Worm (Caenorhabditis elegans) whole organism, young adult: ENCODE data around the gene Y66D12A.7.

ENCODE experiments used
- B0261.1 ChIP-seq: sonication (generic microtip); optimal IDR thresholded peaks from 2 replicates; lab custom pipeline; 2016; ENCODE audit warnings: mild to moderate bottlenecking, missing genetic modification characterization, moderate library complexity, missing compliant biosample characterization
- D2030.7 ChIP-seq: fragments of 200-800 bp; sonication (Bioruptor generic); IDR thresholded peaks from 2 replicates; pipeline ENCODE4 v1.3.6; 2022; ENCODE audit warnings: missing genetic modification reagents, missing genetic modification characterization, missing compliant biosample characterization
- F33H1.4 ChIP-seq: fragments of 200-800 bp; sonication (Bioruptor generic); IDR thresholded peaks from 2 replicates; pipeline ENCODE4 v1.3.6; 2022; ENCODE audit warnings: missing genetic modification reagents, missing genetic modification characterization, missing compliant biosample characterization
- F37B4.10 ChIP-seq: fragments of 200-800 bp; sonication (Bioruptor generic); IDR thresholded peaks from 2 replicates; pipeline ENCODE4 v1.3.6; 2022; ENCODE audit warnings: missing genetic modification characterization, missing compliant biosample characterization
- F57C9.4 ChIP-seq: sonication (generic microtip); optimal IDR thresholded peaks from 2 replicates; lab custom pipeline; 2017; ENCODE audit warnings: mild to moderate bottlenecking, missing genetic modification characterization, missing compliant biosample characterization
- K12H6.12 ChIP-seq: fragments of 200-800 bp; sonication (Bioruptor generic); optimal IDR thresholded peaks from 2 replicates; lab custom pipeline; 2018; ENCODE audit warnings: mild to moderate bottlenecking, missing genetic modification characterization, missing compliant biosample characterization
- Y53F4B.3 ChIP-seq: fragments of 200-800 bp; sonication (Bioruptor generic); IDR thresholded peaks from 2 replicates; pipeline ENCODE4 v1.3.6; 2022; ENCODE audit warnings: missing genetic modification reagents, missing genetic modification characterization, missing compliant biosample characterization
- Y56A3A.18 ChIP-seq: fragments of 200-800 bp; sonication (Bioruptor generic); IDR thresholded peaks from 2 replicates; pipeline ENCODE4 v1.3.6; 2022; ENCODE audit warnings: missing genetic modification reagents, missing genetic modification characterization, missing compliant biosample characterization
- Y79H2A.3 ChIP-seq: fragments of 200-800 bp; sonication (Bioruptor generic); conservative IDR thresholded peaks from 2 replicates; pipeline ENCODE4 v1.3.6; 2022; ENCODE audit warnings: missing genetic modification reagents, missing genetic modification characterization, missing compliant biosample characterization
- Y95B8A.8 ChIP-seq: fragments of 200-800 bp; sonication (Bioruptor generic); IDR thresholded peaks from 2 replicates; pipeline ENCODE4 v1.3.6; 2022; ENCODE audit warnings: missing genetic modification reagents, missing genetic modification characterization, missing compliant biosample characterization
- aptf-3 ChIP-seq: fragments of 200-800 bp; sonication (Bioruptor generic); IDR thresholded peaks from 2 replicates; pipeline ENCODE4 v1.3.6; 2022; ENCODE audit warnings: missing genetic modification characterization, missing compliant biosample characterization
- athp-1 ChIP-seq: sonication (generic microtip); optimal IDR thresholded peaks from 2 replicates; lab custom pipeline; 2017; ENCODE audit warnings: mild to moderate bottlenecking, missing genetic modification characterization, missing compliant biosample characterization
- bed-2 ChIP-seq: fragments of 200-800 bp; sonication (Bioruptor generic); IDR thresholded peaks from 2 replicates; pipeline ENCODE4 v1.3.6; 2022; ENCODE audit warnings: missing genetic modification reagents, missing genetic modification characterization, missing compliant biosample characterization
- cebp-1 ChIP-seq, 2 experiments: fragments of 200-800 bp in 1 of 2; sonication (Bioruptor generic) in 1 of 2; sonication (generic microtip) in 1 of 2; IDR thresholded peaks in 1 of 2; optimal IDR thresholded peaks in 1 of 2; 2 replicates each; pipeline versions ENCODE4 v1.3.6 to Lab custom; 2017 to 2022; ENCODE audit warnings: missing compliant biosample characterization in 2 of 2, missing genetic modification characterization in 2 of 2, mild to moderate bottlenecking in 1 of 2, missing genetic modification reagents in 1 of 2, moderate library complexity in 1 of 2
- ceh-100 ChIP-seq: fragments of 200-800 bp; sonication (Bioruptor generic); IDR thresholded peaks from 2 replicates; pipeline ENCODE4 v1.3.6; 2022; ENCODE audit warnings: missing genetic modification reagents, missing genetic modification characterization, missing compliant biosample characterization
- ceh-40 ChIP-seq: fragments of 200-800 bp; sonication (Bioruptor generic); IDR thresholded peaks from 2 replicates; pipeline ENCODE4 v1.3.6; 2022; ENCODE audit warnings: missing genetic modification characterization, missing compliant biosample characterization
- ceh-79 ChIP-seq: sonication (generic microtip); optimal IDR thresholded peaks from 2 replicates; lab custom pipeline; 2017; ENCODE audit warnings: mild to moderate bottlenecking, missing genetic modification characterization, missing compliant biosample characterization
- dpff-1 ChIP-seq: sonication (generic microtip); optimal IDR thresholded peaks from 2 replicates; lab custom pipeline; 2017; ENCODE audit warnings: mild to moderate bottlenecking, missing genetic modification characterization, missing compliant biosample characterization
- egl-44 ChIP-seq: fragments of 200-800 bp; sonication (Bioruptor generic); IDR thresholded peaks from 2 replicates; pipeline ENCODE4 v1.3.6; 2022; ENCODE audit warnings: missing genetic modification reagents, missing genetic modification characterization, missing compliant biosample characterization
- egrh-3 ChIP-seq: fragments of 200-800 bp; sonication (Bioruptor generic); IDR thresholded peaks from 2 replicates; pipeline ENCODE4 v1.3.6; 2022; ENCODE audit warnings: missing genetic modification reagents, missing genetic modification characterization, missing compliant biosample characterization
- ets-4 ChIP-seq: fragments of 200-800 bp; sonication (Bioruptor generic); optimal IDR thresholded peaks from 2 replicates; lab custom pipeline; 2018; ENCODE audit warnings: mild to moderate bottlenecking, missing genetic modification characterization, missing compliant biosample characterization
- hmg-1.2 ChIP-seq: fragments of 200-800 bp; sonication (Bioruptor generic); IDR thresholded peaks from 2 replicates; pipeline ENCODE4 v1.3.6; 2022; ENCODE audit warnings: missing genetic modification reagents, missing genetic modification characterization, missing compliant biosample characterization
- hrde-1 ChIP-seq: sonication (generic microtip); optimal IDR thresholded peaks from 2 replicates; lab custom pipeline; 2016; ENCODE audit warnings: missing genetic modification characterization, mild to moderate bottlenecking, missing compliant biosample characterization, moderate library complexity, missing genotype, missing genetic modification reagents, borderline replicate concordance
- lag-1 ChIP-seq: fragments of 200-800 bp; sonication (Bioruptor generic); IDR thresholded peaks from 2 replicates; pipeline ENCODE4 v1.3.6; 2022; ENCODE audit warnings: missing genetic modification reagents, missing genetic modification characterization, missing compliant biosample characterization
- lin-26 ChIP-seq: fragments of 200-800 bp; sonication (Bioruptor generic); IDR thresholded peaks from 2 replicates; pipeline ENCODE4 v1.3.6; 2022; ENCODE audit warnings: missing genetic modification reagents, missing genetic modification characterization, missing compliant biosample characterization
- lin-35 ChIP-seq, 3 experiments: fragments of 150-350 bp in 2 of 3; sonication (generic microtip) in 1 of 3; optimal IDR thresholded peaks; 2 replicates each; lab custom pipeline; 2014 to 2018; ENCODE audit warnings: missing biosample characterization in 3 of 3, missing genetic modification characterization in 3 of 3, missing genetic modification reagents in 3 of 3
- madf-3 ChIP-seq: fragments of 200-800 bp; sonication (Bioruptor generic); IDR thresholded peaks from 2 replicates; pipeline ENCODE4 v1.3.6; 2022; ENCODE audit warnings: missing genetic modification reagents, missing genetic modification characterization, missing compliant biosample characterization
- madf-6 ChIP-seq: fragments of 200-800 bp; sonication (Bioruptor generic); IDR thresholded peaks from 2 replicates; pipeline ENCODE4 v1.3.6; 2022; ENCODE audit warnings: missing genetic modification reagents, missing genetic modification characterization, missing compliant biosample characterization
- mcd-1 ChIP-seq: fragments of 200-800 bp; sonication (Bioruptor generic); IDR thresholded peaks from 2 replicates; pipeline ENCODE4 v1.3.6; 2022; ENCODE audit warnings: missing genetic modification reagents, missing genetic modification characterization, missing compliant biosample characterization
- mxl-1 ChIP-seq: sonication (generic microtip); optimal IDR thresholded peaks from 2 replicates; lab custom pipeline; 2016; ENCODE audit warnings: missing genetic modification characterization, missing compliant biosample characterization
- nfya-1 ChIP-seq: sonication (generic microtip); optimal IDR thresholded peaks from 2 replicates; lab custom pipeline; 2017; ENCODE audit warnings: antibody characterized with exemption, missing compliant biosample characterization, missing genetic modification characterization, borderline replicate concordance; ENCODE audit not compliant: insufficient read depth
- nfyb-1 ChIP-seq: fragments of 200-800 bp; sonication (Bioruptor generic); IDR thresholded peaks from 2 replicates; pipeline ENCODE4 v1.3.6; 2022; ENCODE audit warnings: missing genetic modification reagents, missing genetic modification characterization, missing compliant biosample characterization
- nhr-120 ChIP-seq: fragments of 200-800 bp; sonication (Bioruptor generic); IDR thresholded peaks from 2 replicates; pipeline ENCODE4 v1.3.6; 2022; ENCODE audit warnings: missing genetic modification characterization, missing compliant biosample characterization
- pbrm-1 ChIP-seq: fragments of 200-800 bp; sonication (Bioruptor generic); IDR thresholded peaks from 2 replicates; pipeline ENCODE4 v1.3.6; 2022; ENCODE audit warnings: missing genetic modification reagents, missing genetic modification characterization, missing compliant biosample characterization
- rec-8 ChIP-seq, 2 experiments: sonication (generic microtip); optimal IDR thresholded peaks; 2 replicates each; lab custom pipeline; 2016; ENCODE audit warnings: mild to moderate bottlenecking in 2 of 2, missing genetic modification characterization in 2 of 2, missing genetic modification reagents in 2 of 2, missing genotype in 2 of 2, missing biosample characterization in 1 of 2, missing compliant biosample characterization in 1 of 2, moderate library complexity in 1 of 2
- rpc-1 ChIP-seq, 2 experiments: fragments of 150-350 bp in 1 of 2; sonication (generic microtip) in 1 of 2; optimal IDR thresholded peaks; 2 replicates each; lab custom pipeline; 2014 to 2018; ENCODE audit warnings: missing biosample characterization in 1 of 2, missing genetic modification characterization in 1 of 2, missing genetic modification reagents in 1 of 2, missing genotype in 1 of 2
- sdz-38 ChIP-seq: sonication (generic microtip); optimal IDR thresholded peaks from 2 replicates; lab custom pipeline; 2016; ENCODE audit warnings: missing genotype, missing genetic modification characterization, missing compliant biosample characterization
- snpc-1.1 ChIP-seq: sonication (generic microtip); optimal IDR thresholded peaks from 2 replicates; lab custom pipeline; 2017; ENCODE audit warnings: missing genetic modification characterization, mild to moderate bottlenecking, missing compliant biosample characterization, antibody characterized with exemption, moderate library complexity, missing genotype, missing genetic modification reagents; ENCODE audit not compliant: insufficient read depth
- tbp1 ChIP-seq: fragments of 200-800 bp; sonication (Bioruptor generic); optimal IDR thresholded peaks from 2 replicates; lab custom pipeline; 2018; ENCODE audit warnings: mild to moderate bottlenecking, missing genetic modification characterization, missing compliant biosample characterization
- zfh-2 ChIP-seq: fragments of 200-800 bp; sonication (Bioruptor generic); conservative IDR thresholded peaks from 2 replicates; pipeline ENCODE4 v1.3.6; 2022; ENCODE audit warnings: missing genetic modification reagents, missing genetic modification characterization, missing compliant biosample characterization
- ztf-25 ChIP-seq: fragments of 200-800 bp; sonication (Bioruptor generic); IDR thresholded peaks from 2 replicates; pipeline ENCODE4 v1.3.6; 2022; ENCODE audit warnings: missing genetic modification reagents, missing genetic modification characterization, missing compliant biosample characterization
- ztf-26 ChIP-seq: sonication (generic microtip); optimal IDR thresholded peaks from 2 replicates; lab custom pipeline; 2017; ENCODE audit warnings: missing genetic modification characterization, missing compliant biosample characterization
- ztf-6 ChIP-seq: fragments of 200-800 bp; sonication (Bioruptor generic); IDR thresholded peaks from 2 replicates; pipeline ENCODE4 v1.3.6; 2022; ENCODE audit warnings: missing genetic modification reagents, missing genetic modification characterization, missing compliant biosample characterization

The Y66D12A.7 gene

ce11 chrIII:11611618-11612247 lies 31.5 kb upstream of the Y66D12A.7 start:
- TF ChIP-seq F37B4.10 (GFP tag; lab: Robert Waterston, UW) (0 out of 2 replicates have a peak, but pooled peaks have one; percentile 20), egrh-3 (GFP tag; lab: Robert Waterston, UW) (peak; percentile 99), Y79H2A.3 (GFP tag; lab: Robert Waterston, UW) (no peak), zfh-2 (GFP tag; lab: Robert Waterston, UW) (peak; percentile 90), nfya-1 (no peak), Y53F4B.3 (no peak), aptf-3 (GFP tag; lab: Robert Waterston, UW) (no peak), cebp-1 (GFP tag; IDR thresholded peaks at IDR 0.05; lab: Robert Waterston, UW) (no peak), cebp-1 (tag; optimal IDR thresholded peaks at IDR 0.05; lab: Kevin White, UChicago) (no peak), athp-1 (tag; lab: Kevin White, UChicago) (no peak), F57C9.4 (tag; lab: Kevin White, UChicago) (no peak), mcd-1 (GFP tag; lab: Robert Waterston, UW) (peak; percentile 54; the same call in 1 of the 2 replicates), K12H6.12 (tag; lab: Kevin White, UChicago) (no peak), mxl-1 (no peak), snpc-1.1 (no peak), hrde-1 (tag; lab: Kevin White, UChicago) (no peak), bed-2 (GFP tag; lab: Robert Waterston, UW) (0 out of 2 replicates have a peak, but pooled peaks have one; percentile 28)

- TF ChIP-seq hmg-1.2 (GFP tag; lab: Robert Waterston, UW) (peak; percentile 63), ztf-6 (no peak)
Observed at ce11 chrIII:11609568-11609967, 29.3 kb upstream of the Y66D12A.7 start, which contains the start of gene Y66D12A.30. TSS of gene Y66D12A.30 (plus strand) at chrIII:11609868.

- TF ChIP-seq ceh-100 (0 out of 2 replicates have a peak, but pooled peaks have one; percentile 13), lin-26 (GFP tag; lab: Robert Waterston, UW) (peak; percentile 83), Y95B8A.8 (GFP tag; lab: Robert Waterston, UW) (0 out of 2 replicates have a peak, but pooled peaks have one; percentile 43), D2030.7 (peak; percentile 49; the same call in 1 of the 2 replicates), tbp1 (GFP tag; lab: Kevin White, UChicago) (peak; percentile 72), madf-6 (GFP tag; lab: Robert Waterston, UW) (peak; percentile 51), egl-44 (GFP tag; lab: Robert Waterston, UW) (peak; percentile 73; the same call in 1 of the 2 replicates), nfyb-1 (GFP tag; lab: Robert Waterston, UW) (0 out of 2 replicates have a peak, but pooled peaks have one; percentile 40), madf-3 (GFP tag; lab: Robert Waterston, UW) (0 out of 2 replicates have a peak, but pooled peaks have one; percentile 4), hmg-1.2 (GFP tag; lab: Robert Waterston, UW) (peak; percentile 33; the same call in 1 of the 2 replicates), rpc-1 (optimal IDR thresholded peaks at IDR 0.05; lab: Kevin White, UChicago) (peak; percentile 19), rpc-1 (tag; optimal IDR thresholded peaks at IDR 0.05; lab: Kevin White, UChicago) (peak; percentile 64), nhr-120 (GFP tag; lab: Robert Waterston, UW) (0 out of 2 replicates have a peak, but pooled peaks have one; percentile 31), ztf-25 (GFP tag; lab: Robert Waterston, UW) (peak; percentile 55; the same call in 1 of the 2 replicates), B0261.1 (peak; percentile 43)
- TF ChIP-seq, all 124 proteins: peak for 14; not testable (repeated sequence) for 110
Observed at ce11 chrIII:11608970-11609369, 28.7 kb upstream of the Y66D12A.7 start.

ce11 chrIII:11607870-11608269 lies 27.6 kb upstream of the Y66D12A.7 start, which contains the start of gene Y66D12A.1:
TSS of gene Y66D12A.1 (plus strand) at chrIII:11608170.
- TF ChIP-seq ceh-40 (GFP tag; lab: Robert Waterston, UW) (no peak), lin-35 (GFP tag; optimal IDR thresholded peaks at IDR 0.05; lab: Kevin White, UChicago) (no peak), Y56A3A.18 (GFP tag; lab: Robert Waterston, UW) (no peak), ceh-79 (tag; lab: Kevin White, UChicago) (no peak), dpff-1 (tag; lab: Kevin White, UChicago) (no peak), lag-1 (GFP tag; lab: Robert Waterston, UW) (no peak), sdz-38 (tag; lab: Kevin White, UChicago) (no peak), pbrm-1 (GFP tag; lab: Robert Waterston, UW) (no peak), ets-4 (no peak), F33H1.4 (GFP tag; lab: Robert Waterston, UW) (no peak), rec-8 (tag; optimal IDR thresholded peaks at IDR 0.05; lab: Kevin White, UChicago) (no peak), ztf-26 (no peak)
